Worm (Caenorhabditis elegans): ENCODE results near the gene mcm-3AP.

Gene mcm-3AP

DNA sequence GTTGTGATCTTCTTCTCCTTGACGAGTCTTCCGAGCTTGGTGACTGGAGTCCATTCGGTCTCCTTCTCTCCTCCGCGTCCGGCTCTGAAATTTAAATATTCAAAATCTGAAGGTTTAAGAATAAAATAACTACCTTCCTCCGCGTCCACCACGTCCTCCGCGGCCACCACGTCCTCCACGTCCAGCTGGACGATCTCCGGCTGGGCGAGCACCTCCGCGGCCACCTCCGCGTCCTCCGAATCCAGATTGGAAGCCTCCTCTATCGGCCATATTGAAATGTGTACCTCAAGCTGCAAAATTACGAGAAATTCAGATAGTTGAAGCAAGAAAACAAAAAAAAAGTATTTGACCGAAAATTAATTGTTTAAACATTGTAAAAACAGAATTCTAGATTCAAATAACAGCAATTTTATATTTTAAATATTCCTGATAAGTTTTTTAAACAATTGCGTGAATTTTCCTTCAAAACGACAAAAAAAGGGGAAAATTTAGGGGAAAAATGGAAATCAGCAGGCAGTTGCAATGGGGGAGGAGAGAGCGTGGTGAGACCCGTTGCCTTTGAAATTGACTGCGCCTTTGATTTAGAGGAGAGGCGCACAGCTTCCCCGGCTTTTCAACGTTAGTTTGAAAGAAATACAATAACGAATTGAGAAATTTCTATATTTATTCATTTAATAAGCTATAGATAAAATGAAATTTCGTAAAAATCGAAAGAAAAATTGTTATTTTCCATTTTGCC lies 22.2 kb upstream of the mcm-3AP start, which contains the start of gene rps-2:
rps-2 (minus strand) TSS at position 290 of the 739 bp plus-strand sequence.
- TF ChIP-seq lsy-2 (tag; optimal IDR thresholded peaks at IDR 0.05) (peak; percentile 64), mep-1 (tag; optimal IDR thresholded peaks at IDR 0.05) (peak; percentile 31), hlh-1 (tag; optimal IDR thresholded peaks at IDR 0.05) (peak; percentile 30), ztf-11 (tag; optimal IDR thresholded peaks at IDR 0.05) (no peak), unc-120 (tag; optimal IDR thresholded peaks at IDR 0.05; ENCODE audit: poor library complexity, severe bottlenecking) (peak; percentile 9)

DNA sequence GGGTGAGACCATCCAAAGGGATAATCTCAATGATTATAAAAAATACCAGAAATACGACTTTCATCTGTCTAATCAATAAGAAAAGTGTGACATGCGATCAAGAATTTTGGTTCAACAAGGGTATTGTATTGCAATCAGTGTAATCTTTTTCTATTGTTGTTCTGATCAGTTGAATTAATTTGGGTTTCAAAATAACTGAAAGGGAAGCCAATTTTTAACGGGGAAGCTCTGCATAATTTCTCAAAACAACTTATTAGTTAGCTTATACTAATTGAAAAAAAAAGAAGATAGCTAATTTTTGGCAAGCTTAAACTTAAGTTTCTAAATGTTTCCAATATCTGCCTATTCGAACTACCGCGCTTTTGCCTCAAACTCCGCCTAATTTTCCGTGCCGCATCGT lies 21.3 kb upstream of the mcm-3AP start, which contains the start of gene C49H3.12:
C49H3.12 (minus strand) TSS at position 101 of the 400 bp plus-strand sequence.
- TF ChIP-seq ztf-11 (tag; optimal IDR thresholded peaks at IDR 0.05) (no peak), nhr-76 (tag; optimal IDR thresholded peaks at IDR 0.05) (no peak), mab-5 (tag; optimal IDR thresholded peaks at IDR 0.05) (no peak), lin-32 (GFP tag; optimal IDR thresholded peaks at IDR 0.05) (no peak), lsy-2 (tag; optimal IDR thresholded peaks at IDR 0.05) (no peak), nhr-28 (tag; optimal IDR thresholded peaks at IDR 0.05) (no peak), nhr-2 (tag; optimal IDR thresholded peaks at IDR 0.05) (no peak), unc-39 (tag; optimal IDR thresholded peaks at IDR 0.05) (no peak), unc-62 (GFP tag; optimal IDR thresholded peaks at IDR 0.05) (no peak), tbx-8 (GFP tag; optimal IDR thresholded peaks at IDR 0.05) (no peak), lin-13 (tag; optimal IDR thresholded peaks at IDR 0.05) (no peak), blmp-1 (tag; optimal IDR thresholded peaks at IDR 0.05) (no peak), ceh-39 (tag; optimal IDR thresholded peaks at IDR 0.05) (no peak), ceh-43 (GFP tag; optimal IDR thresholded peaks at IDR 0.05) (no peak), zip-8 (tag; optimal IDR thresholded peaks at IDR 0.05) (no peak)

DNA sequence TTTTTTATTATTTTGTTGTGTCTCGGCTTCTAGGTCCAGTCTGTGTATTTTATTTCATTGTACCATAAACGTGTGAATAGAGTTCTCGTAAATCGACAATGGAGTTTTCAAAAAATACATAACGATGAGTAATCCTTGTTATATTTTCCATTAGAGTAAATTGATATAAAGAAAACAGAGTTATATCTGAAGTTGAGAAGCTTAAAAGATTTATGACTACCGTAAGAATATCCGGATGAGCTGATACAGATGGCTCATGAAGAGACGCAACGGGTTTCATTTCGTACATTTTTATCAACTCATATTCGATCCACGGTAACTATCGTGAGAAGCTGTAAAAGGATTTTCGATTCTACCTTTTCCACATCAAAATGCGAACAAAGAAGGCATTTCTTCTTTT lies 20.6 kb upstream of the mcm-3AP start, which contains the start of gene gcy-8:
gcy-8 (plus strand) TSS at position 301 of the 400 bp plus-strand sequence.
- no peak for TF ChIP-seq nhr-2 (tag; optimal IDR thresholded peaks at IDR 0.05)
- no peak for TF ChIP-seq snpc-4 (tag; optimal IDR thresholded peaks at IDR 0.05)
- TF ChIP-seq M03D4.4 (tag; optimal IDR thresholded peaks at IDR 0.05): no peak
- TF ChIP-seq elt-1 (tag; optimal IDR thresholded peaks at IDR 0.05; ENCODE audit: borderline replicate concordance, insufficient read depth): no peak
- TF ChIP-seq blmp-1 (tag; optimal IDR thresholded peaks at IDR 0.05): no peak
- TF ChIP-seq unc-39 (tag; optimal IDR thresholded peaks at IDR 0.05): no peak
- TF ChIP-seq tbx-8 (GFP tag; optimal IDR thresholded peaks at IDR 0.05): no peak
- no peak for TF ChIP-seq sptf-1 (tag; optimal IDR thresholded peaks at IDR 0.05)
- TF ChIP-seq lin-13 (tag; optimal IDR thresholded peaks at IDR 0.05): no peak
- TF ChIP-seq ztf-11 (tag; optimal IDR thresholded peaks at IDR 0.05): no peak
- TF ChIP-seq nhr-76 (tag; optimal IDR thresholded peaks at IDR 0.05): no peak
- TF ChIP-seq nhr-28 (tag; optimal IDR thresholded peaks at IDR 0.05): no peak
- no peak for TF ChIP-seq mep-1 (tag; optimal IDR thresholded peaks at IDR 0.05)
- no peak for TF ChIP-seq flh-1 (GFP tag; optimal IDR thresholded peaks at IDR 0.05)
- no peak for TF ChIP-seq nhr-237 (tag; optimal IDR thresholded peaks at IDR 0.05)
- no peak for TF ChIP-seq bed-3 (GFP tag; optimal IDR thresholded peaks at IDR 0.05)
- TF ChIP-seq ceh-83 (GFP tag; optimal IDR thresholded peaks at IDR 0.05): no peak
- TF ChIP-seq cnd-1 (tag; optimal IDR thresholded peaks at IDR 0.05): no peak
- no peak for TF ChIP-seq zip-8 (tag; optimal IDR thresholded peaks at IDR 0.05)
- TF ChIP-seq drap-1 (GFP tag; optimal IDR thresholded peaks at IDR 0.05): no peak

DNA sequence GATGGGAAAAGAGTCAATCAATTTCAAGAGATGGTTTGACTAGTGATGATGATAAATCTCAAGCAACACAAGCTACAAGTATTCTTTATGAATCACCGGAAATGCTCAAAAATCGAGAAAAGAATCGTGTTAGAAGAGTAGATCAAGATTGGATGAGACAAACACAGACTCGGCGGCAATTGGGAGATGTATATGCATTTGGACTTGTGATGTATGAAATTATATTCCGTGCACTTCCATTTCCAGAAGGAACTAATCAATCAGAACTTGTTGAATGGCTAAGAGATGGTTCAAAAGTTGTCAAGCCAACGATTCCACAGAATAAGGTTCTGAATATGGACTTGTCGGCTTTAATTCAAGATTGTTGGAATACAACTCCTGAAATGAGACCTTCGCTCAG lies 16.6 kb upstream of the mcm-3AP start:
- TF ChIP-seq unc-62 (GFP tag; optimal IDR thresholded peaks at IDR 0.05) (no peak), ztf-11 (tag; optimal IDR thresholded peaks at IDR 0.05) (no peak), ceh-39 (tag; optimal IDR thresholded peaks at IDR 0.05) (no peak), lsy-2 (tag; optimal IDR thresholded peaks at IDR 0.05) (no peak), elt-1 (tag; optimal IDR thresholded peaks at IDR 0.05; ENCODE audit: borderline replicate concordance, insufficient read depth) (no peak), lin-32 (GFP tag; optimal IDR thresholded peaks at IDR 0.05) (no peak), blmp-1 (tag; optimal IDR thresholded peaks at IDR 0.05) (no peak), zip-8 (tag; optimal IDR thresholded peaks at IDR 0.05) (no peak), flh-1 (GFP tag; optimal IDR thresholded peaks at IDR 0.05) (no peak), ceh-83 (GFP tag; optimal IDR thresholded peaks at IDR 0.05) (no peak), drap-1 (GFP tag; optimal IDR thresholded peaks at IDR 0.05) (no peak), ham-2 (GFP tag; optimal IDR thresholded peaks at IDR 0.05) (no peak), cnd-1 (tag; optimal IDR thresholded peaks at IDR 0.05) (no peak), pha-4 (tag; optimal IDR thresholded peaks at IDR 0.05) (no peak), nhr-76 (tag; optimal IDR thresholded peaks at IDR 0.05) (no peak), sptf-1 (tag; optimal IDR thresholded peaks at IDR 0.05) (no peak), nhr-2 (tag; optimal IDR thresholded peaks at IDR 0.05) (no peak), nhr-28 (tag; optimal IDR thresholded peaks at IDR 0.05) (no peak), unc-120 (tag; optimal IDR thresholded peaks at IDR 0.05; ENCODE audit: poor library complexity, severe bottlenecking) (no peak)

Data from whole organism, mixed stage, embryonic.